Fruit fly (Drosophila melanogaster): Measurements from ENCODE around the gene hdly.

- TF ChIP-seq Snoo (tag; optimal IDR thresholded peaks at IDR 0.05) (no peak), gl (tag; optimal IDR thresholded peaks at IDR 0.05) (no peak), CG13204 (GFP tag; optimal IDR thresholded peaks at IDR 0.05) (no peak), EcR (GFP tag; optimal IDR thresholded peaks at IDR 0.05) (no peak), fd96Ca (GFP tag; IDR thresholded peaks at IDR 0.05) (no peak), CG12605 (GFP tag; IDR thresholded peaks at IDR 0.05) (no peak), Ets98B (GFP tag; IDR thresholded peaks at IDR 0.05) (no peak), rn (GFP tag; IDR thresholded peaks at IDR 0.05) (no peak), CG8159 (tag; optimal IDR thresholded peaks at IDR 0.05) (no peak), CG32121 (GFP tag; IDR thresholded peaks at IDR 0.05) (no peak), Pif1B (GFP tag; optimal IDR thresholded peaks at IDR 0.05) (no peak), CG17806 (tag; optimal IDR thresholded peaks at IDR 0.05) (no peak), D1 (tag; optimal IDR thresholded peaks at IDR 0.05) (no peak)
Observed at dm6 chr3R:20961993-20962392, 47.9 kb downstream of the hdly start.

Data from whole organism, pupa.